Fruit fly (Drosophila melanogaster) whole organism, prepupa: Measurements from ENCODE around the gene CG13699.

Source experiments
- Eip75B ChIP-seq: fragments of 200-800 bp; sonication (Bioruptor generic); optimal IDR thresholded peaks from 3 replicates; lab custom pipeline; 2016; ENCODE audit warnings: missing biosample characterization, missing genetic modification characterization
- Ets96B ChIP-seq: fragments of 200-800 bp; optimal IDR thresholded peaks from 2 replicates; lab custom pipeline; 2019; ENCODE audit warnings: missing biosample characterization, mild to moderate bottlenecking, missing genetic modification characterization, moderate library complexity
- Gug ChIP-seq: fragments of 200-800 bp; sonication (Bioruptor generic); IDR thresholded peaks from 2 replicates; pipeline ENCODE4 v1.3.6; 2022; ENCODE audit warnings: missing biosample characterization, missing genetic modification characterization
- Sox15 ChIP-seq: fragments of 200-800 bp; sonication (Bioruptor generic); optimal IDR thresholded peaks from 3 replicates; lab custom pipeline; 2016; ENCODE audit warnings: missing biosample characterization, missing genetic modification characterization
- esn ChIP-seq: fragments of 200-800 bp; sonication (Bioruptor generic); optimal IDR thresholded peaks from 2 replicates; lab custom pipeline; 2016; ENCODE audit warnings: missing biosample characterization, mild to moderate bottlenecking, missing genetic modification characterization, moderate library complexity
- pdm3 ChIP-seq: fragments of 200-800 bp; sonication (Bioruptor generic); optimal IDR thresholded peaks from 3 replicates; lab custom pipeline; 2016; ENCODE audit warnings: missing biosample characterization, missing genetic modification characterization

- TF ChIP-seq pdm3 (GFP tag; lab: Kevin White, UChicago) = no peak
- TF ChIP-seq Gug (GFP tag; lab: Robert Waterston, UW) = no peak
- peak; percentile 1 for TF ChIP-seq Ets96B (tag; lab: Kevin White, UChicago)
- no peak for TF ChIP-seq Sox15 (GFP tag; lab: Kevin White, UChicago)
- TF ChIP-seq Eip75B = peak; percentile 15
- TF ChIP-seq esn (GFP tag; lab: Kevin White, UChicago) = peak; percentile 44
Observed at dm6 chr3L:18109459-18109863, 52.9 kb downstream of the CG13699 start, which contains the start of the genes Polr3D and mus304.
